Worm (Caenorhabditis elegans) whole organism, L3 larva: ENCODE results near the gene rpl-33.

Source experiments
- eor-1 ChIP-seq, 2 experiments: fragments of 150-350 bp; optimal IDR thresholded peaks; 2 replicates each; lab custom pipeline; 2014 to 2018; ENCODE audit warnings: missing biosample characterization in 2 of 2, missing genetic modification characterization in 2 of 2
- jun-1 ChIP-seq: fragments of 150-350 bp; optimal IDR thresholded peaks from 2 replicates; lab custom pipeline; 2014; ENCODE audit warnings: missing biosample characterization, missing genetic modification reagents, missing genetic modification characterization
- mdl-1 ChIP-seq: fragments of 150-350 bp; optimal IDR thresholded peaks from 2 replicates; lab custom pipeline; 2014; ENCODE audit warnings: missing biosample characterization, missing genetic modification characterization
- nhr-25 ChIP-seq: sonication (generic microtip); optimal IDR thresholded peaks from 2 replicates; lab custom pipeline; 2017; ENCODE audit warnings: missing biosample characterization, missing genetic modification characterization
- nhr-77 ChIP-seq: fragments of 150-350 bp; optimal IDR thresholded peaks from 2 replicates; lab custom pipeline; 2014; ENCODE audit warnings: missing biosample characterization, missing genetic modification characterization

DNA sequence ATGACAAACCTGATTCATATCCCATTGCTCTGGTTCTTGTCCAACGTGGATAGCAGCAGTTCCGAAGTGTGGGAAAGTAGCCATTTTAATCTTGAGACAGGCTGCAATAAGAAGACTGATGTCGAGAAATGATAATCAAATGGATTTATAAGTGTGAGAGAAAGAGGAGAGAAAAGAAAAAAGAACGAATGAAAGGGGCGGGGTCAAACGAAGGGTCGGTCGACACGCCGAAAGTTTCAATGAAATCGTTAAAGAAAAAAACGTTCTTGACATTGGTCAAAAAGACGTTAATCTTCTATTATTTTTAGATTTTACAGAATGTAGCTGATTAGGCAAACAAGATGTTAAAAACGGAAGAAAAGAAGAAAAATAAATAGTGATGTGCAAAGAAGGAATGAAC is 47.5 kb upstream of the rpl-33 start, which contains the start of gene cth-2:
- TF ChIP-seq nhr-25 (tag; lab: Kevin White, UChicago): no peak
- TF ChIP-seq eor-1 (tag; optimal IDR thresholded peaks at IDR 0.05; lab: Kevin White, UChicago): no peak
- no peak for TF ChIP-seq nhr-77 (tag; lab: Kevin White, UChicago)
- TF ChIP-seq mdl-1: no peak
- no peak for TF ChIP-seq jun-1 (tag; lab: Kevin White, UChicago)
